Fruit fly (Drosophila melanogaster): Measurements from ENCODE around the gene Him.

- no peak for TF ChIP-seq toe (GFP tag; optimal IDR thresholded peaks at IDR 0.05)
- TF ChIP-seq Hr96 (GFP tag; optimal IDR thresholded peaks at IDR 0.05) = no peak
- TF ChIP-seq CG14711 (tag; optimal IDR thresholded peaks at IDR 0.05) = no peak
- TF ChIP-seq CG33017 (tag; optimal IDR thresholded peaks at IDR 0.05) = no peak
- no peak for TF ChIP-seq cnc (optimal IDR thresholded peaks at IDR 0.05)
These were observed 30.1 kb downstream of the Him start for dm6 chrX:18239301-18239700.
